Worm (Caenorhabditis elegans) whole organism, L4/young adult: ENCODE results near the gene srw-121.

Experiments used
- W03F9.2 ChIP-seq: fragments of 150-350 bp; optimal IDR thresholded peaks from 2 replicates; lab custom pipeline; 2014; ENCODE audit warnings: missing biosample characterization, missing genetic modification characterization
- dao-5 ChIP-seq: sonication (generic microtip); optimal IDR thresholded peaks from 2 replicates; lab custom pipeline; 2016; ENCODE audit warnings: missing genotype, missing genetic modification characterization, moderate library complexity, missing compliant biosample characterization

DNA sequence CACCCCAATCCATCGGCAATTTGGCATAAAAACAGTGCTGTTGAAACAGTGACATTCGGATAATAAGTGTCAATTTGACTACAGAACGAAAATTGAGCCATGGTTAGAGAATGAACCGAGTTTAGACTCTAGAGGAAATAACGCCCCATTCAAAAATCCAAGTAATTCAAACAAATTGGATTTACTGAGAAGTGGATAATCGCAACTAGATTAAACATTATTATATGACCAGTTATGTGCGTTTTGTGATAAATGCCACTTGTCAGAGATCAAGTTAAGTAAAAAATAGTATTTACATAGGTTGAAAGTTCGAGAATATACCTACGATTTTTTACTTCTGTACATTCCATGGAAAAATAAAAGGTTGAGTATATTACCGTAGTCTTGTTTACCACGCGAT, 6.1 kb downstream of the srw-121 start, which contains the start of gene srw-139:
- TF ChIP-seq dao-5 (no peak), W03F9.2 (tag; lab: Kevin White, UChicago) (no peak)
